Fruit fly (Drosophila melanogaster): ENCODE data around the gene Dph4.

The Dph4 gene

DNA sequence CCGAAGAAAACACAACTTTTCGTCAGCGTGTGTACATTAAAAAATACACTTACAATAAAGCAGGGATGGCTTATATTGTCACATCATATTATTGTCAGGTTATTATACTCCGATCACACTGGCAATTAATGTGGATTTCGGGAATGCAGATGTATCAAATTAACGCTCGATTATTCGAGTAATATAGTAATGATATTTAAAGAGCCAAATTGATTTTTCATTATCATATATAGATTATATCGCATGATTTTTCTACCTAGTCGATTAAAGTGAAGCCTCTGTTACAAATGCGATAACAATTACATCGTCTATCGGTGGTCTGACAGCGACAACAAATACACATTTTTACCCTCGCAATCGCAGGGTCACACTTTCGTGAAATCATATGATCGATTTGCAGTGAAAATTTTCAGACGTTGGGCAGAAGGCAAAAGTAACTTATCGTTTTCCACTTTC is 32.5 kb downstream of the Dph4 start, which contains the start of the genes noi and Vha26 (continued):
- TF ChIP-seq gfzf (GFP tag; optimal IDR thresholded peaks at IDR 0.05) (peak; percentile 68), Jarid2 (GFP tag; optimal IDR thresholded peaks at IDR 0.05) (no peak), Elba2 (GFP tag; optimal IDR thresholded peaks at IDR 0.05) (no peak), NC2β (GFP tag; optimal IDR thresholded peaks at IDR 0.05) (no peak), CG4424 (GFP tag; optimal IDR thresholded peaks at IDR 0.05) (peak; percentile 3), exex (tag; optimal IDR thresholded peaks at IDR 0.05) (no peak), Nf-YB (GFP tag; optimal IDR thresholded peaks at IDR 0.05) (no peak), az2 (GFP tag; optimal IDR thresholded peaks at IDR 0.05) (peak; percentile 3), CG3847 (GFP tag; IDR thresholded peaks at IDR 0.05) (peak; percentile 45; the same call in 1 of the 2 replicates), HLH3B (GFP tag; IDR thresholded peaks at IDR 0.05) (no peak), croc (GFP tag; conservative IDR thresholded peaks at IDR 0.05) (no peak), Drgx (GFP tag; IDR thresholded peaks at IDR 0.05) (no peak), CG16815 (GFP tag; optimal IDR thresholded peaks at IDR 0.05) (no peak), CG14050 (GFP tag; IDR thresholded peaks at IDR 0.05) (no peak), CG17361 (GFP tag; IDR thresholded peaks at IDR 0.05) (peak; percentile 74; the same call in 2 of the 3 replicates), jigr1 (GFP tag; IDR thresholded peaks at IDR 0.05) (no peak), so (GFP tag; IDR thresholded peaks at IDR 0.05) (no peak), HmgZ (tag; optimal IDR thresholded peaks at IDR 0.05) (peak; percentile 87), CG11247 (GFP tag; IDR thresholded peaks at IDR 0.05) (no peak), zf30C (GFP tag; optimal IDR thresholded peaks at IDR 0.05) (peak; percentile 54), CG42726 (GFP tag; IDR thresholded peaks at IDR 0.05; ENCODE audit: partially characterized antibody) (no peak), CG7928 (GFP tag; optimal IDR thresholded peaks at IDR 0.05) (peak; percentile 96), Blimp-1 (GFP tag; optimal IDR thresholded peaks at IDR 0.05) (no peak), btn (GFP tag; optimal IDR thresholded peaks at IDR 0.05) (no peak), grn (GFP tag; optimal IDR thresholded peaks at IDR 0.05) (no peak), CG7271 (tag; optimal IDR thresholded peaks at IDR 0.05) (no peak), lola (GFP tag; optimal IDR thresholded peaks at IDR 0.05) (peak in 2 of 3 experiments; percentile 45 to 100), Side (GFP tag; optimal IDR thresholded peaks at IDR 0.05) (no peak), CG7372 (GFP tag; IDR thresholded peaks at IDR 0.05) (peak; percentile 21; the same call in 1 of the 2 replicates), CG8765 (GFP tag; IDR thresholded peaks at IDR 0.05) (0 out of 2 replicates have a peak, but pooled peaks have one; percentile 25), CG8944 (GFP tag; optimal IDR thresholded peaks at IDR 0.05) (no peak), CG3065 (GFP tag; optimal IDR thresholded peaks at IDR 0.05) (no peak), TFAM (GFP tag; optimal IDR thresholded peaks at IDR 0.05) (no peak), crp (GFP tag; optimal IDR thresholded peaks at IDR 0.05) (peak in 1 of 2 experiments; percentile 87), CG30403 (GFP tag; optimal IDR thresholded peaks at IDR 0.05) (peak; percentile 23), sr (GFP tag; IDR thresholded peaks at IDR 0.05) (no peak), ro (GFP tag; IDR thresholded peaks at IDR 0.05) (no peak), wdn (GFP tag; IDR thresholded peaks at IDR 0.05) (no peak), dm (GFP tag; optimal IDR thresholded peaks at IDR 0.05) (peak; percentile 16), CG5953 (GFP tag; IDR thresholded peaks at IDR 0.05) (no peak), HLHmδ (GFP tag; optimal IDR thresholded peaks at IDR 0.05) (no peak), CG17568 (GFP tag; optimal IDR thresholded peaks at IDR 0.05) (no peak), CG10543 (GFP tag; optimal IDR thresholded peaks at IDR 0.05) (peak; percentile 44), Nf-YA (GFP tag; IDR thresholded peaks at IDR 0.05) (no peak), Hr51 (GFP tag; optimal IDR thresholded peaks at IDR 0.05) (peak in 1 of 2 experiments; percentile 48), CG33557 (GFP tag; optimal IDR thresholded peaks at IDR 0.05) (no peak), yki (optimal IDR thresholded peaks at IDR 0.05) (no peak), Sin3A (optimal IDR thresholded peaks at IDR 0.05) (peak; percentile 65), Med (GFP tag) (peak; percentile 91), CG9215 (GFP tag; IDR thresholded peaks at IDR 0.05) (no peak), jing (GFP tag; optimal IDR thresholded peaks at IDR 0.05) (no peak), CG32767 (GFP tag; IDR thresholded peaks at IDR 0.05) (peak; percentile 40; the same call in 1 of the 2 replicates)
